Worm (Caenorhabditis elegans): ENCODE results near the gene ipp-5.

Gene ipp-5

ce11 chrX:6031169-6031568 lies at the start of gene ipp-5:
Gene ipp-5, plus strand, starts transcription at chrX:6031469.
- TF ChIP-seq ceh-14 (tag; optimal IDR thresholded peaks at IDR 0.05): no peak

- TF ChIP-seq ceh-24 (tag; optimal IDR thresholded peaks at IDR 0.05): no peak
- TF ChIP-seq unc-42 (tag; optimal IDR thresholded peaks at IDR 0.05): peak; percentile 31
Measured at ce11 chrX:5981698-5982097, 49.6 kb upstream of the ipp-5 start.

- TF ChIP-seq ztf-16 (tag; optimal IDR thresholded peaks at IDR 0.05): no peak
- no peak for TF ChIP-seq dmd-4 (tag; optimal IDR thresholded peaks at IDR 0.05; ENCODE audit: borderline replicate concordance)
- no peak for TF ChIP-seq ceh-48 (tag; optimal IDR thresholded peaks at IDR 0.05)
- TF ChIP-seq hlh-8 (tag; optimal IDR thresholded peaks at IDR 0.05): no peak
- peak; percentile 92 for TF ChIP-seq unc-42 (tag; optimal IDR thresholded peaks at IDR 0.05)
- TF ChIP-seq elt-2 (tag; optimal IDR thresholded peaks at IDR 0.05): no peak
- no peak for TF ChIP-seq pax-1 (tag; optimal IDR thresholded peaks at IDR 0.05)
- no peak for TF ChIP-seq npax-4 (tag; optimal IDR thresholded peaks at IDR 0.05)
Measured at ce11 chrX:5982799-5983198, 48.5 kb upstream of the ipp-5 start.

- TF ChIP-seq unc-3 (GFP tag; conservative IDR thresholded peaks at IDR 0.05): no peak
- TF ChIP-seq unc-3 (tag; optimal IDR thresholded peaks at IDR 0.05): no peak
- TF ChIP-seq pat-9 (tag; optimal IDR thresholded peaks at IDR 0.05): no peak
- no peak for TF ChIP-seq tbx-7 (tag; optimal IDR thresholded peaks at IDR 0.05)
- no peak for TF ChIP-seq lim-6 (tag; optimal IDR thresholded peaks at IDR 0.05)
- TF ChIP-seq unc-42 (tag; optimal IDR thresholded peaks at IDR 0.05): peak; percentile 71
Measured at ce11 chrX:5983267-5983666, 48.0 kb upstream of the ipp-5 start.

ce11 chrX:5984581-5985039 lies 46.7 kb upstream of the ipp-5 start, which contains the start of gene klp-13:
Gene klp-13, plus strand, starts transcription at chrX:5984989.
- TF ChIP-seq pha-2 (tag; optimal IDR thresholded peaks at IDR 0.05): no peak
- no peak for TF ChIP-seq lin-11 (tag; optimal IDR thresholded peaks at IDR 0.05)
- no peak for TF ChIP-seq elt-4 (tag; optimal IDR thresholded peaks at IDR 0.05)
- TF ChIP-seq ceh-18 (tag; optimal IDR thresholded peaks at IDR 0.05): peak; percentile 90
- no peak for TF ChIP-seq K02D7.2 (tag; optimal IDR thresholded peaks at IDR 0.05)
- TF ChIP-seq rnt-1 (tag; optimal IDR thresholded peaks at IDR 0.05): peak; percentile 86
- no peak for TF ChIP-seq nhr-11 (tag; optimal IDR thresholded peaks at IDR 0.05)
- TF ChIP-seq ceh-2 (tag; optimal IDR thresholded peaks at IDR 0.05): peak; percentile 49
- no peak for TF ChIP-seq unc-3 (GFP tag; conservative IDR thresholded peaks at IDR 0.05)
- no peak for TF ChIP-seq unc-3 (tag; optimal IDR thresholded peaks at IDR 0.05)
- peak; percentile 13 for TF ChIP-seq dve-1 (tag; optimal IDR thresholded peaks at IDR 0.05)
- TF ChIP-seq pax-1 (tag; optimal IDR thresholded peaks at IDR 0.05): peak; percentile 77
- TF ChIP-seq tbx-7 (tag; optimal IDR thresholded peaks at IDR 0.05): no peak
- TF ChIP-seq unc-86 (tag; optimal IDR thresholded peaks at IDR 0.05): no peak
- peak; percentile 9 for TF ChIP-seq elt-2 (tag; optimal IDR thresholded peaks at IDR 0.05)
- TF ChIP-seq dmd-4 (tag; optimal IDR thresholded peaks at IDR 0.05; ENCODE audit: borderline replicate concordance): peak; percentile 78
- peak; percentile 64 for TF ChIP-seq ceh-14 (tag; optimal IDR thresholded peaks at IDR 0.05)
- TF ChIP-seq gmeb-2 (tag; optimal IDR thresholded peaks at IDR 0.05): no peak
- peak; percentile 81 for TF ChIP-seq nfya-1 (tag; optimal IDR thresholded peaks at IDR 0.05)
- no peak for TF ChIP-seq nhr-232 (tag; optimal IDR thresholded peaks at IDR 0.05)
- TF ChIP-seq ceh-24 (tag; optimal IDR thresholded peaks at IDR 0.05): no peak
- no peak for TF ChIP-seq zip-5 (tag; optimal IDR thresholded peaks at IDR 0.05)
- no peak for TF ChIP-seq ceh-22 (tag; optimal IDR thresholded peaks at IDR 0.05)
- peak; percentile 4 for TF ChIP-seq hlh-8 (tag; optimal IDR thresholded peaks at IDR 0.05)
- no peak for TF ChIP-seq C38D4.7 (GFP tag; optimal IDR thresholded peaks at IDR 0.05)
- TF ChIP-seq hlh-13 (GFP tag; optimal IDR thresholded peaks at IDR 0.05): no peak
- TF ChIP-seq sox-2 (GFP tag; IDR thresholded peaks at IDR 0.05): no peak
- peak; percentile 27 for TF ChIP-seq lim-6 (tag; optimal IDR thresholded peaks at IDR 0.05)
- TF ChIP-seq pag-3 (tag; optimal IDR thresholded peaks at IDR 0.05; ENCODE audit: borderline replicate concordance): no peak
- no peak for TF ChIP-seq Y22D7AL.16 (tag; optimal IDR thresholded peaks at IDR 0.05)
- no peak for TF ChIP-seq ahr-1 (tag; optimal IDR thresholded peaks at IDR 0.05)
- no peak for TF ChIP-seq pha-4 (tag; optimal IDR thresholded peaks at IDR 0.05)
- TF ChIP-seq fax-1 (tag; optimal IDR thresholded peaks at IDR 0.05): no peak
- TF ChIP-seq madf-2 (tag; optimal IDR thresholded peaks at IDR 0.05): no peak
- TF ChIP-seq ets-4 (tag; optimal IDR thresholded peaks at IDR 0.05): peak; percentile 45
- peak; percentile 14 for TF ChIP-seq mec-3 (tag; optimal IDR thresholded peaks at IDR 0.05; ENCODE audit: borderline replicate concordance)
- TF ChIP-seq ztf-16 (tag; optimal IDR thresholded peaks at IDR 0.05): no peak
- peak; percentile 79 for TF ChIP-seq ceh-34 (tag; optimal IDR thresholded peaks at IDR 0.05)
- no peak for TF ChIP-seq fkh-6 (tag; optimal IDR thresholded peaks at IDR 0.05)
- TF ChIP-seq F13H6.1 (tag; optimal IDR thresholded peaks at IDR 0.05): peak; percentile 14
